Fruit fly (Drosophila melanogaster): Measurements from ENCODE around the gene CG42788.

The CG42788 gene

DNA sequence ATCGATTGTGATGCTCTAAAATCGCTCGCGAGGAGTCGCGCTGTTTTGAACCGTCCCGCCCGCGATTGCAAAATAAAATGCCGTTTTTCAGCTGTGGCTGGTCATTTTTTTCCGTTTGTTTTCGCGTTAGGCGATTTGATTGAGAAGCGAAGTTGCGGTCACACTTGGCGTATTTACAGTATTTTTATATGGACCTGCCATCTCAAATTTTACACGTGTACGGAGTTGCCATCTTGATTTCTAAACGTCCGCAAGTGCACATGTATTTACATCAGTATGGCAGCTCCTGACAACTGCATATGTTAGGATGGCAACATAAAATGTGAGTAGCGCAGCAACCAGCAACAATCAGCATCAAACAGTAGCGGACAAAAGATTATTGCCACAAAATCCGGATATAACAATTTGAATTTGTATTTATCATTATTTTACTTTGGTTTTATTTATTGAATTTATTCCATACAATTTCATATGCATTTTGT is 36.1 kb downstream of the CG42788 start, which contains the start of gene CG6966 (continued):
- TF ChIP-seq CG2120 (GFP tag; optimal IDR thresholded peaks at IDR 0.05) (peak; percentile 96), CG34422 (GFP tag; IDR thresholded peaks at IDR 0.05) (no peak), CG17328 (GFP tag; IDR thresholded peaks at IDR 0.05) (no peak), CG3847 (GFP tag; IDR thresholded peaks at IDR 0.05) (no peak), Poxn (GFP tag; IDR thresholded peaks at IDR 0.05) (no peak), CG10979 (tag; optimal IDR thresholded peaks at IDR 0.05) (peak; percentile 77), CG18011 (GFP tag; optimal IDR thresholded peaks at IDR 0.05) (peak; percentile 100), CG4730 (GFP tag; IDR thresholded peaks at IDR 0.05) (no peak), CG4854 (GFP tag; optimal IDR thresholded peaks at IDR 0.05) (peak; percentile 93), Pdp1 (GFP tag; optimal IDR thresholded peaks at IDR 0.05) (peak; percentile 89 to 93), CG14965 (GFP tag; optimal IDR thresholded peaks at IDR 0.05; ENCODE audit: borderline replicate concordance) (peak; percentile 82), CG14710 (tag; optimal IDR thresholded peaks at IDR 0.05) (peak; percentile 93), wor (GFP tag; IDR thresholded peaks at IDR 0.05) (no peak), NC2α (GFP tag; optimal IDR thresholded peaks at IDR 0.05) (peak; percentile 96), Six4 (GFP tag; optimal IDR thresholded peaks at IDR 0.05) (peak; percentile 89), usp (GFP tag; optimal IDR thresholded peaks at IDR 0.05) (no peak), bigmax (GFP tag; optimal IDR thresholded peaks at IDR 0.05) (peak; percentile 74), CG12744 (GFP tag; optimal IDR thresholded peaks at IDR 0.05) (peak; percentile 96), Ptx1 (GFP tag; IDR thresholded peaks at IDR 0.05) (no peak), BEAF-32 (GFP tag; optimal IDR thresholded peaks at IDR 0.05) (peak; percentile 67), tgo (GFP tag; IDR thresholded peaks at IDR 0.05) (no peak), chinmo (GFP tag; IDR thresholded peaks at IDR 0.05; ENCODE audit: partially characterized antibody) (no peak), Meics (GFP tag; optimal IDR thresholded peaks at IDR 0.05) (peak; percentile 95), CG4707 (GFP tag; optimal IDR thresholded peaks at IDR 0.05) (peak; percentile 90), CG13287 (GFP tag; IDR thresholded peaks at IDR 0.05; ENCODE audit: partially characterized antibody) (no peak), sima (GFP tag; optimal IDR thresholded peaks at IDR 0.05) (peak; percentile 81), fd3F (GFP tag; optimal IDR thresholded peaks at IDR 0.05) (peak; percentile 91), scrt (GFP tag; optimal IDR thresholded peaks at IDR 0.05) (peak; percentile 90), CG6254 (GFP tag; optimal IDR thresholded peaks at IDR 0.05) (peak; percentile 61), Hr51 (GFP tag; optimal IDR thresholded peaks at IDR 0.05) (peak; percentile 88 to 97), danr (GFP tag; IDR thresholded peaks at IDR 0.05) (no peak), Side (GFP tag; optimal IDR thresholded peaks at IDR 0.05) (peak; percentile 96), insv (GFP tag; optimal IDR thresholded peaks at IDR 0.05) (peak in 1 of 2 experiments; percentile 88), CG17359 (tag; optimal IDR thresholded peaks at IDR 0.05) (peak; percentile 92), CG5245 (GFP tag; optimal IDR thresholded peaks at IDR 0.05) (peak; percentile 81), ATbp (GFP tag; optimal IDR thresholded peaks at IDR 0.05) (peak; percentile 95), shn (GFP tag; optimal IDR thresholded peaks at IDR 0.05) (peak; percentile 98), crol (GFP tag; IDR thresholded peaks at IDR 0.05) (no peak), peb (GFP tag; IDR thresholded peaks at IDR 0.05) (no peak), CG1832 (GFP tag; optimal IDR thresholded peaks at IDR 0.05) (no peak), tio (GFP tag; optimal IDR thresholded peaks at IDR 0.05) (peak; percentile 95), nom (GFP tag; optimal IDR thresholded peaks at IDR 0.05) (peak; percentile 79), Usf (GFP tag; optimal IDR thresholded peaks at IDR 0.05) (peak; percentile 95), BtbVII (GFP tag; optimal IDR thresholded peaks at IDR 0.05) (peak; percentile 90), pnt (GFP tag; optimal IDR thresholded peaks at IDR 0.05) (peak; percentile 91), CG14667 (GFP tag; IDR thresholded peaks at IDR 0.05) (no peak), ssp (GFP tag; IDR thresholded peaks at IDR 0.05) (no peak), en (GFP tag; optimal IDR thresholded peaks at IDR 0.05) (peak; percentile 94), CG12219 (GFP tag; optimal IDR thresholded peaks at IDR 0.05) (peak; percentile 90), CG7556 (GFP tag; optimal IDR thresholded peaks at IDR 0.05) (peak; percentile 87)
